Worm (Caenorhabditis elegans): ENCODE results near the gene unc-85.

unc-85 gene

ce11 chrII:4739984-4740462 lies 38.2 kb downstream of the unc-85 start, which contains the start of gene eas-1 (continued):
- TF ChIP-seq nhr-111 (GFP tag; optimal IDR thresholded peaks at IDR 0.05), result no peak
- no peak for TF ChIP-seq zag-1 (tag; optimal IDR thresholded peaks at IDR 0.05)
- peak in 1 of 2 experiments; percentile 92 for TF ChIP-seq hif-1 (tag; optimal IDR thresholded peaks at IDR 0.05)
- no peak for TF ChIP-seq egl-43 (GFP tag; IDR thresholded peaks at IDR 0.05)
- TF ChIP-seq jun-1 (tag; optimal IDR thresholded peaks at IDR 0.05), result no peak
- TF ChIP-seq nhr-48 (tag; optimal IDR thresholded peaks at IDR 0.05), result peak; percentile 54
- no peak for TF ChIP-seq skn-1 (tag; optimal IDR thresholded peaks at IDR 0.05)
- TF ChIP-seq gei-8 (GFP tag; optimal IDR thresholded peaks at IDR 0.05), result no peak
- TF ChIP-seq lin-38 (GFP tag; IDR thresholded peaks at IDR 0.05), result peak; percentile 80
- TF ChIP-seq zip-2 (tag; optimal IDR thresholded peaks at IDR 0.05), result no peak
- TF ChIP-seq aha-1 (tag), result no peak
- no peak for TF ChIP-seq unc-39 (tag; optimal IDR thresholded peaks at IDR 0.05)
- peak; percentile 56 for TF ChIP-seq rbr-2 (tag; optimal IDR thresholded peaks at IDR 0.05)
- peak in 1 of 2 experiments; percentile 87 for TF ChIP-seq unc-62 (GFP tag; optimal IDR thresholded peaks at IDR 0.05 in 1 of 2)
- no peak for TF ChIP-seq unc-62 (tag; optimal IDR thresholded peaks at IDR 0.05)
- TF ChIP-seq dmd-6 (GFP tag; IDR thresholded peaks at IDR 0.05), result peak; percentile 69
- no peak for TF ChIP-seq mdt-29 (GFP tag; IDR thresholded peaks at IDR 0.05)
- TF ChIP-seq daf-16 (GFP tag; optimal IDR thresholded peaks at IDR 0.05), result no peak
- peak; percentile 42 for TF ChIP-seq daf-16 (tag; optimal IDR thresholded peaks at IDR 0.05)
- TF ChIP-seq fos-1 (tag; optimal IDR thresholded peaks at IDR 0.05), result no peak
- peak; percentile 39 for TF ChIP-seq nhr-102 (tag; optimal IDR thresholded peaks at IDR 0.05)
- TF ChIP-seq tra-1 (GFP tag; IDR thresholded peaks at IDR 0.05), result peak; percentile 54; the same call in 1 of the 2 replicates
- no peak for TF ChIP-seq php-3 (GFP tag; IDR thresholded peaks at IDR 0.05)
- no peak for TF ChIP-seq daf-12 (tag; optimal IDR thresholded peaks at IDR 0.05)
- TF ChIP-seq ZK337.2 (GFP tag; IDR thresholded peaks at IDR 0.05), result peak; percentile 90
- TF ChIP-seq Y48G9A.11 (GFP tag; IDR thresholded peaks at IDR 0.05), result peak; percentile 79
- 0 out of 2 replicates have a peak, but pooled peaks have one; percentile 19 for TF ChIP-seq T26A8.4 (GFP tag; IDR thresholded peaks at IDR 0.05)
- no peak for TF ChIP-seq Y5F2A.4 (GFP tag; optimal IDR thresholded peaks at IDR 0.05)
- peak; percentile 99 for TF ChIP-seq mes-2 (tag; optimal IDR thresholded peaks at IDR 0.05; ENCODE audit: poor library complexity, severe bottlenecking)
- no peak for TF ChIP-seq lin-39 (tag; optimal IDR thresholded peaks at IDR 0.05)
- no peak for TF ChIP-seq nhr-25 (tag; optimal IDR thresholded peaks at IDR 0.05; ENCODE audit: borderline replicate concordance, insufficient read depth)
- TF ChIP-seq aly-2 (tag; optimal IDR thresholded peaks at IDR 0.05), result no peak
- TF ChIP-seq spr-3 (GFP tag; optimal IDR thresholded peaks at IDR 0.05), result no peak
- TF ChIP-seq zfp-2 (tag; optimal IDR thresholded peaks at IDR 0.05), result no peak
- peak; percentile 82 to 95 for TF ChIP-seq mdl-1 (tag; optimal IDR thresholded peaks at IDR 0.05)
- TF ChIP-seq Y105C5A.15 (GFP tag; IDR thresholded peaks at IDR 0.05), result no peak
- peak; percentile 96 for TF ChIP-seq mxl-3 (GFP tag; optimal IDR thresholded peaks at IDR 0.05)
- TF ChIP-seq F10B5.3 (tag; optimal IDR thresholded peaks at IDR 0.05), result no peak
- TF ChIP-seq zfp-3 (GFP tag; conservative IDR thresholded peaks at IDR 0.05), result no peak
- no peak for TF ChIP-seq F44E2.7 (GFP tag; IDR thresholded peaks at IDR 0.05)
- no peak for TF ChIP-seq ces-1 (GFP tag; optimal IDR thresholded peaks at IDR 0.05)
- TF ChIP-seq spr-1 (tag; optimal IDR thresholded peaks at IDR 0.05), result peak; percentile 28
- TF ChIP-seq duxl-1 (tag; optimal IDR thresholded peaks at IDR 0.05; ENCODE audit: poor library complexity), result peak; percentile 15
- TF ChIP-seq lin-1 (GFP tag; IDR thresholded peaks at IDR 0.05), result peak; percentile 57
- TF ChIP-seq daf-8 (GFP tag; IDR thresholded peaks at IDR 0.05), result no peak
- no peak for TF ChIP-seq ceh-44 (GFP tag; IDR thresholded peaks at IDR 0.05)
- peak; percentile 91 for TF ChIP-seq hlh-30 (tag; optimal IDR thresholded peaks at IDR 0.05; ENCODE audit: insufficient read depth)
- TF ChIP-seq ceh-28 (tag; optimal IDR thresholded peaks at IDR 0.05), result no peak
- peak; percentile 97 for TF ChIP-seq dpl-1 (GFP tag; optimal IDR thresholded peaks at IDR 0.05)
- TF ChIP-seq mxl-2 (GFP tag; conservative IDR thresholded peaks at IDR 0.05), result 0 out of 2 replicates have a peak, but pooled peaks have one; percentile 45
- TF ChIP-seq ZK546.5 (tag; optimal IDR thresholded peaks at IDR 0.05), result no peak

Data from whole organism, L4 larva.